Fruit fly (Drosophila melanogaster) whole organism, embryonic: ENCODE results near the gene Gga.
A peak's percentile ranks its signal among the peaks of the same experiment; 100 is the strongest.

ENCODE experiments used
- CG1024 ChIP-seq: fragments of 200-800 bp; sonication (Bioruptor generic); IDR thresholded peaks from 2 replicates; pipeline ENCODE4 v1.3.6; 2022; ENCODE audit warnings: missing biosample characterization, missing genetic modification characterization
- CG15011 ChIP-seq: fragments of 200-800 bp; sonication (Bioruptor generic); optimal IDR thresholded peaks from 3 replicates; lab custom pipeline; 2018; ENCODE audit warnings: missing biosample characterization, mild to moderate bottlenecking, missing genetic modification characterization
- CG15073 ChIP-seq: fragments of 200-800 bp; sonication (Bioruptor generic); optimal IDR thresholded peaks from 2 replicates; lab custom pipeline; 2016; ENCODE audit warnings: missing biosample characterization, missing genetic modification characterization
- CG15269 ChIP-seq: fragments of 200-800 bp; sonication (Bioruptor generic); optimal IDR thresholded peaks from 2 replicates; lab custom pipeline; 2018; ENCODE audit warnings: missing biosample characterization, mild to moderate bottlenecking, missing genetic modification characterization, moderate library complexity
- CG17328 ChIP-seq: fragments of 200-800 bp; sonication (Bioruptor generic); IDR thresholded peaks from 2 replicates; pipeline ENCODE4 v1.3.6; 2022; ENCODE audit warnings: missing biosample characterization, missing genetic modification characterization
- CG17359 ChIP-seq: fragments of 200-800 bp; sonication (Bioruptor generic); optimal IDR thresholded peaks from 3 replicates; lab custom pipeline; 2018; ENCODE audit warnings: missing biosample characterization, mild to moderate bottlenecking, missing genetic modification characterization, moderate library complexity
- CG18619 ChIP-seq: fragments of 200-800 bp; sonication (Bioruptor generic); optimal IDR thresholded peaks from 3 replicates; lab custom pipeline; 2017; ENCODE audit warnings: missing biosample characterization, mild to moderate bottlenecking, missing genetic modification characterization
- CG6254 ChIP-seq: fragments of 200-800 bp; sonication (Bioruptor generic); optimal IDR thresholded peaks from 3 replicates; lab custom pipeline; 2017; ENCODE audit warnings: mild to moderate bottlenecking, missing biosample characterization, missing genetic modification reagents, missing genetic modification characterization
- CG9727 ChIP-seq: fragments of 200-800 bp; sonication (Bioruptor generic); optimal IDR thresholded peaks from 3 replicates; lab custom pipeline; 2017; ENCODE audit warnings: missing biosample characterization, mild to moderate bottlenecking, missing genetic modification characterization
- Dip3 ChIP-seq: fragments of 200-800 bp; sonication (Bioruptor generic); optimal IDR thresholded peaks from 3 replicates; lab custom pipeline; 2016; ENCODE audit warnings: missing biosample characterization, missing genetic modification characterization
- Dp ChIP-seq: fragments of 200-800 bp; sonication (Bioruptor generic); optimal IDR thresholded peaks from 2 replicates; lab custom pipeline; 2018; ENCODE audit warnings: missing biosample characterization, mild to moderate bottlenecking, missing genetic modification characterization, moderate library complexity
- Ets65A ChIP-seq: fragments of 200-800 bp; sonication (Bioruptor generic); peaks from one replicate; lab custom pipeline; 2016; ENCODE audit warnings: missing biosample characterization, missing genetic modification characterization
- Ets97D ChIP-seq: fragments of 200-800 bp; sonication (Bioruptor generic); optimal IDR thresholded peaks from 3 replicates; lab custom pipeline; 2016; ENCODE audit warnings: missing biosample characterization, missing genetic modification characterization
- Fer1 ChIP-seq: fragments of 200-800 bp; sonication (Bioruptor generic); optimal IDR thresholded peaks from 2 replicates; lab custom pipeline; 2017; ENCODE audit warnings: missing biosample characterization, mild to moderate bottlenecking, missing genetic modification characterization
- Gug ChIP-seq: fragments of 200-800 bp; sonication (Bioruptor generic); IDR thresholded peaks from 4 replicates; pipeline ENCODE4 v1.3.6; 2022; ENCODE audit warnings: missing biosample characterization, missing genetic modification characterization
- HLH54F ChIP-seq: fragments of 200-800 bp; sonication (Bioruptor generic); optimal IDR thresholded peaks from 3 replicates; lab custom pipeline; 2016; ENCODE audit warnings: missing biosample characterization, missing genetic modification characterization
- Hmr ChIP-seq: fragments of 200-800 bp; sonication (Bioruptor generic); optimal IDR thresholded peaks from 3 replicates; lab custom pipeline; 2017; ENCODE audit warnings: mild to moderate bottlenecking, missing biosample characterization, missing genetic modification reagents, missing genetic modification characterization
- Mad ChIP-seq: fragments of 200-800 bp; sonication (Bioruptor generic); optimal IDR thresholded peaks from 2 replicates; lab custom pipeline; 2016; ENCODE audit warnings: missing biosample characterization, missing genetic modification characterization
- NC2α ChIP-seq: fragments of 200-800 bp; sonication (Bioruptor generic); optimal IDR thresholded peaks from 2 replicates; lab custom pipeline; 2016; ENCODE audit warnings: missing biosample characterization, missing genetic modification characterization
- Sry-δ ChIP-seq: fragments of 200-800 bp; sonication (Bioruptor generic); optimal IDR thresholded peaks from 2 replicates; lab custom pipeline; 2016; ENCODE audit warnings: missing biosample characterization, missing genetic modification characterization
- Xrp1 ChIP-seq: fragments of 200-800 bp; sonication (Bioruptor generic); IDR thresholded peaks from 2 replicates; pipeline ENCODE4 v1.3.6; 2022; ENCODE audit warnings: missing biosample characterization, missing genetic modification characterization
- bsh ChIP-seq, 2 experiments: fragments of 200-800 bp; sonication (Bioruptor generic); optimal IDR thresholded peaks; 2 replicates each; lab custom pipeline; 2017 to 2018; ENCODE audit warnings: mild to moderate bottlenecking in 2 of 2, missing biosample characterization in 2 of 2, missing genetic modification characterization in 2 of 2, moderate library complexity in 1 of 2
- chinmo ChIP-seq: fragments of 200-800 bp; sonication (Bioruptor generic); IDR thresholded peaks from 4 replicates; pipeline ENCODE4 v1.3.6; 2022; ENCODE audit warnings: missing biosample characterization, missing genetic modification characterization; ENCODE audit not compliant: partially characterized antibody
- da ChIP-seq: fragments of 200-800 bp; sonication (Bioruptor generic); optimal IDR thresholded peaks from 2 replicates; lab custom pipeline; 2016; ENCODE audit warnings: missing biosample characterization, missing genetic modification characterization
- disco-r ChIP-seq: fragments of 200-800 bp; sonication (Bioruptor generic); optimal IDR thresholded peaks from 2 replicates; lab custom pipeline; 2016; ENCODE audit warnings: missing biosample characterization, missing genetic modification characterization
- dpn ChIP-seq, 2 experiments: fragments of 200-800 bp; sonication (Bioruptor generic); optimal IDR thresholded peaks; 3 replicates each; lab custom pipeline; 2016; ENCODE audit warnings: missing biosample characterization in 2 of 2, missing genetic modification characterization in 2 of 2
- ftz-f1 ChIP-seq: fragments of 200-800 bp; sonication (Bioruptor generic); optimal IDR thresholded peaks from 2 replicates; lab custom pipeline; 2016; ENCODE audit warnings: missing biosample characterization, missing genetic modification characterization
- gcm2 ChIP-seq: fragments of 200-800 bp; sonication (Bioruptor generic); optimal IDR thresholded peaks from 2 replicates; lab custom pipeline; 2016; ENCODE audit warnings: missing biosample characterization, missing genetic modification characterization
- gro ChIP-seq: fragments of 200-800 bp; sonication (Bioruptor generic); optimal IDR thresholded peaks from 2 replicates; lab custom pipeline; 2016; ENCODE audit warnings: missing biosample characterization, missing genetic modification characterization
- gsb ChIP-seq: fragments of 200-800 bp; sonication (Bioruptor generic); IDR thresholded peaks from 2 replicates; pipeline ENCODE4 v1.3.6; 2022; ENCODE audit warnings: missing biosample characterization, missing genetic modification characterization
- hbn ChIP-seq: fragments of 200-800 bp; sonication (Bioruptor generic); IDR thresholded peaks from 2 replicates; pipeline ENCODE4 v1.3.6; 2022; ENCODE audit warnings: missing biosample characterization, missing genetic modification characterization; ENCODE audit not compliant: partially characterized antibody
- hkb ChIP-seq, 2 experiments: fragments of 200-800 bp in 1 of 2; fragments of >200 bp in 1 of 2; sonication (Bioruptor generic) in 1 of 2; IDR thresholded peaks in 1 of 2; optimal IDR thresholded peaks in 1 of 2; 2 replicates each; pipeline versions ENCODE4 v1.3.6 to Lab custom; 2017 to 2022; ENCODE audit warnings: missing biosample characterization in 1 of 2, missing genetic modification characterization in 1 of 2
- jigr1 ChIP-seq: fragments of 200-800 bp; sonication (Bioruptor generic); IDR thresholded peaks from 3 replicates; pipeline ENCODE4 v1.3.6; 2022; ENCODE audit warnings: missing biosample characterization, missing genetic modification characterization
- kah ChIP-seq: fragments of 200-800 bp; sonication (Bioruptor generic); optimal IDR thresholded peaks from 2 replicates; lab custom pipeline; 2018; ENCODE audit warnings: missing biosample characterization, mild to moderate bottlenecking, missing genetic modification characterization
- kay ChIP-seq: fragments of 200-800 bp; sonication (Bioruptor generic); optimal IDR thresholded peaks from 2 replicates; lab custom pipeline; 2016; ENCODE audit warnings: missing biosample characterization, missing genetic modification characterization
- nmo ChIP-seq: fragments of 200-800 bp; sonication (Bioruptor generic); optimal IDR thresholded peaks from 2 replicates; lab custom pipeline; 2018; ENCODE audit warnings: missing biosample characterization, mild to moderate bottlenecking, missing genetic modification characterization, moderate library complexity
- onecut ChIP-seq: fragments of 200-800 bp; sonication (Bioruptor generic); IDR thresholded peaks from 2 replicates; pipeline ENCODE4 v1.3.6; 2022; ENCODE audit warnings: missing biosample characterization, missing genetic modification characterization
- org-1 ChIP-seq: fragments of 200-800 bp; sonication (Bioruptor generic); optimal IDR thresholded peaks from 2 replicates; lab custom pipeline; 2017; ENCODE audit warnings: missing biosample characterization, missing genetic modification characterization
- prd ChIP-seq, 3 experiments: fragments of >200 bp in 2 of 3; fragments of 200-800 bp in 1 of 3; sonication (Bioruptor generic) in 1 of 3; optimal IDR thresholded peaks in 2 of 3; IDR thresholded peaks in 1 of 3; 2 replicates in 2 of 3; 3 replicates in 1 of 3; pipeline versions ENCODE4 v1.3.6 to Lab custom; 2017 to 2022; ENCODE audit warnings: missing biosample characterization in 1 of 3, missing genetic modification characterization in 1 of 3
- pros ChIP-seq: fragments of 200-800 bp; sonication (Bioruptor generic); optimal IDR thresholded peaks from 3 replicates; lab custom pipeline; 2019; ENCODE audit warnings: missing biosample characterization, mild to moderate bottlenecking, missing genetic modification characterization, moderate library complexity
- ranshi ChIP-seq: fragments of 200-800 bp; sonication (Bioruptor generic); IDR thresholded peaks from 2 replicates; pipeline ENCODE4 v1.3.6; 2022; ENCODE audit warnings: missing biosample characterization, missing genetic modification characterization
- repo ChIP-seq: fragments of 200-800 bp; sonication (Bioruptor generic); optimal IDR thresholded peaks from 2 replicates; lab custom pipeline; 2016; ENCODE audit warnings: missing biosample characterization, missing genetic modification characterization
- salm ChIP-seq: fragments of 200-800 bp; sonication (Bioruptor generic); optimal IDR thresholded peaks from 2 replicates; lab custom pipeline; 2018; ENCODE audit warnings: missing biosample characterization, mild to moderate bottlenecking, missing genetic modification characterization
- sens-2 ChIP-seq: fragments of 200-800 bp; sonication (Bioruptor generic); IDR thresholded peaks from 2 replicates; pipeline ENCODE4 v1.3.6; 2022; ENCODE audit warnings: missing biosample characterization, missing genetic modification characterization
- sisA ChIP-seq: fragments of 200-800 bp; sonication (Bioruptor generic); IDR thresholded peaks from 2 replicates; pipeline ENCODE4 v1.3.6; 2022; ENCODE audit warnings: missing biosample characterization, missing genetic modification characterization
- stwl ChIP-seq: fragments of 200-800 bp; sonication (Bioruptor generic); optimal IDR thresholded peaks from 3 replicates; lab custom pipeline; 2018; ENCODE audit warnings: missing biosample characterization, mild to moderate bottlenecking, missing genetic modification characterization, moderate library complexity
- tgo ChIP-seq: fragments of 200-800 bp; sonication (Bioruptor generic); IDR thresholded peaks from 3 replicates; pipeline ENCODE4 v1.3.6; 2022; ENCODE audit warnings: missing biosample characterization, missing genetic modification characterization
- tna ChIP-seq: fragments of 200-800 bp; sonication (Bioruptor generic); IDR thresholded peaks from 2 replicates; pipeline ENCODE4 v1.3.6; 2022; ENCODE audit warnings: missing biosample characterization, missing genetic modification characterization; ENCODE audit not compliant: partially characterized antibody
- toy ChIP-seq: fragments of 200-800 bp; sonication (Bioruptor generic); IDR thresholded peaks from 2 replicates; pipeline ENCODE4 v1.3.6; 2022; ENCODE audit warnings: missing biosample characterization, missing genetic modification characterization
- zfh1 ChIP-seq: fragments of 200-800 bp; sonication (Bioruptor generic); IDR thresholded peaks from 3 replicates; pipeline ENCODE4 v1.3.6; 2022; ENCODE audit warnings: missing biosample characterization, missing genetic modification characterization

Gene Gga

DNA sequence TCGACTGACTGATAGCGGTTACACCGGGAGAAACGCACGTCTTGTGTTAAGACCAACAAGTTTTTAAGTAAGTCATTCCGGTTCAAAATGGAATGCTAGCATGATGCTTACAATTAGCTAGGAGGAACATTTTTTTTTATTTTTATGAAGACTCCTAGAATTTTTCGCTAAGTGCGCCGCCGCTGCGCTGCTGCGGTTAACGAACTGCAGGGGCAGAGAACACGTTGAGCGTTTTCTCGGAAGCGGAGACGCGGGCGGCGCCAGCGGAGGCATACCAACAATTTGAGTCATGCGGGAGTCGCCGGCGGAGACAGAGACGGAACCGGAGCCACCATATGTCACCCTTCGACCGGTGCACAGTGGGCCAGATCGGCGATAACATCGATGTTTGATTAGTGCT lies 45.2 kb downstream of the Gga start (continued):
- TF ChIP-seq prd (optimal IDR thresholded peaks at IDR 0.05; lab: Kevin White, UChicago) (no peak), prd (GFP tag; IDR thresholded peaks at IDR 0.05; lab: Robert Waterston, UW) (peak; percentile 98), HLH54F (GFP tag; lab: Kevin White, UChicago) (peak; percentile 95), Dp (GFP tag; lab: Kevin White, UChicago) (peak; percentile 17), tgo (GFP tag; lab: Robert Waterston, UW) (peak; percentile 97), CG17359 (peak; percentile 97), org-1 (peak; percentile 92), gsb (GFP tag; lab: Robert Waterston, UW) (peak; percentile 93), bsh (GFP tag; optimal IDR thresholded peaks at IDR 0.05; lab: Kevin White, UChicago) (peak; percentile 92 to 98), Dip3 (GFP tag; lab: Kevin White, UChicago) (peak; percentile 96), Xrp1 (peak; percentile 98), CG15073 (GFP tag; lab: Kevin White, UChicago) (peak; percentile 82), Ets65A (peak; percentile 99), CG15011 (peak; percentile 88), jigr1 (GFP tag; lab: Robert Waterston, UW) (peak; percentile 92), onecut (GFP tag; lab: Robert Waterston, UW) (peak; percentile 95), hkb (optimal IDR thresholded peaks at IDR 0.05; lab: Kevin White, UChicago) (no peak), hkb (GFP tag; IDR thresholded peaks at IDR 0.05; lab: Robert Waterston, UW) (peak; percentile 99), gro (peak; percentile 93), CG9727 (GFP tag; lab: Kevin White, UChicago) (peak; percentile 95), chinmo (GFP tag; lab: Robert Waterston, UW) (peak; percentile 63; the same call in 1 of the 4 replicates), da (GFP tag; lab: Kevin White, UChicago) (peak; percentile 92), Ets97D (GFP tag; lab: Kevin White, UChicago) (peak; percentile 87), sisA (peak; percentile 97), CG17328 (GFP tag; lab: Robert Waterston, UW) (peak; percentile 98), pros (GFP tag; lab: Kevin White, UChicago) (peak; percentile 26), CG1024 (GFP tag; lab: Robert Waterston, UW) (peak; percentile 95), nmo (peak; percentile 97), salm (tag; lab: Kevin White, UChicago) (peak; percentile 95), Sry-δ (GFP tag; lab: Kevin White, UChicago) (peak; percentile 75), toy (GFP tag; lab: Robert Waterston, UW) (peak; percentile 89), Mad (peak; percentile 97), disco-r (GFP tag; lab: Kevin White, UChicago) (peak; percentile 93), CG6254 (GFP tag; lab: Kevin White, UChicago) (peak; percentile 95), Hmr (GFP tag; lab: Kevin White, UChicago) (peak; percentile 96), repo (GFP tag; lab: Kevin White, UChicago) (peak; percentile 97), tna (no peak), ranshi (GFP tag; lab: Robert Waterston, UW) (peak; percentile 96), CG18619 (GFP tag; lab: Kevin White, UChicago) (peak; percentile 94), zfh1 (GFP tag; lab: Robert Waterston, UW) (peak; percentile 99), Gug (peak; percentile 94), stwl (tag; lab: Kevin White, UChicago) (peak; percentile 40), CG15269 (tag; lab: Kevin White, UChicago) (peak; percentile 97), kay (peak; percentile 97), sens-2 (GFP tag; lab: Robert Waterston, UW) (peak; percentile 98), Fer1 (peak; percentile 97), ftz-f1 (GFP tag; lab: Kevin White, UChicago) (peak; percentile 77), NC2α (GFP tag; lab: Kevin White, UChicago) (peak; percentile 94), dpn (GFP tag; optimal IDR thresholded peaks at IDR 0.05; lab: Kevin White, UChicago) (peak; percentile 97), kah (GFP tag; lab: Kevin White, UChicago) (peak; percentile 94), gcm2 (GFP tag; lab: Kevin White, UChicago) (peak; percentile 94), hbn (GFP tag; lab: Robert Waterston, UW) (no peak)
